Worm (Caenorhabditis elegans): ENCODE results near the gene dyf-18.
A peak's percentile ranks its signal among the peaks of the same experiment; 100 is the strongest.

dyf-18 gene

DNA sequence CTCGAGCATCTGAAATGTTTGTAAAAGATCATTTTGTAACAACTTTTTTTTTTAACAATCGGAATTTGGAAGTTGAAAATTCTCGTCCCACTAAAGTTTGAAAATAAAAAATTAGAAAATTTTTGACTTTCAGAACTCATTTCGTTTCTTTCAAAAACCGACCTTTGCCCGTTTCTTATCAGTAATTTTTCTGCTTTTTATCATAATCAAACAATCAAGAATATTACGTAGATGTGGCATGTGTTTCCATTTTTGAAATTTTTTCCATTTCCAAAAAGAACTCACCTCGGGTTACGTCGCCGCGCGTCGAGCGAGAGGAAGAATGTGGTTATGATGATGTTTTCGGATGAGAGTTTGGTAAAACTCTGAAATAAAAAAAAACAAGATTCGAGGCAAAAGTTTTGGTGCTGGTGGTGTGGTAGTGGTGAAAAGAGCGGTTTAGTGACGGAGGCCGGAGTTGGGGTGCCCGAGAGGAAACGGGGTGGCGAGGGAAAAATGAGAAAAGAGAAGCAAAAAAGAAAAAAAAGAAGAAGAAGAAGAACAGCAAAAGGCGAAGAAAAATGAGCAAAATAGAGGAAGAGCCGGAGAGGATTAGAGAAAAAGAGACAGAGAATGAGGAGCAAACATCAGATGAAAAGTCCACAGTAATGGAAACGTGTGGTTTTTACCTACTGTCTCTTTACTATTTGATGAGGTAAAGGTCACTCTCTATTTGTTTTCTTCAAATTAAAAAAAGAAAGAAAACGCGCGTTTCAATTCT, 40.1 kb downstream of the dyf-18 start, which contains the start of gene T12A7.2 (continued):
- TF ChIP-seq dmd-6 (GFP tag; IDR thresholded peaks at IDR 0.05) (peak; percentile 19; the same call in 1 of the 2 replicates), gei-8 (GFP tag; optimal IDR thresholded peaks at IDR 0.05) (no peak), arid-1 (GFP tag; conservative IDR thresholded peaks at IDR 0.05) (no peak), T20F7.1 (GFP tag; optimal IDR thresholded peaks at IDR 0.05) (no peak), dve-1 (tag; optimal IDR thresholded peaks at IDR 0.05; ENCODE audit: insufficient read depth) (peak; percentile 24), nhr-102 (tag; optimal IDR thresholded peaks at IDR 0.05) (no peak), ctbp-1 (GFP tag; IDR thresholded peaks at IDR 0.05) (no peak), sdz-12 (GFP tag; optimal IDR thresholded peaks at IDR 0.05) (no peak), hif-1 (tag; optimal IDR thresholded peaks at IDR 0.05) (no peak), Y5F2A.4 (GFP tag; optimal IDR thresholded peaks at IDR 0.05) (no peak), nhr-10 (tag; optimal IDR thresholded peaks at IDR 0.05) (no peak), R02D3.7 (tag; optimal IDR thresholded peaks at IDR 0.05) (no peak), D1046.2 (GFP tag; IDR thresholded peaks at IDR 0.05) (no peak), pha-4 (GFP tag; IDR thresholded peaks at IDR 0.05) (peak; percentile 38; the same call in 1 of the 2 replicates), pha-4 (tag; optimal IDR thresholded peaks at IDR 0.05) (peak; percentile 32), daf-16 (GFP tag; optimal IDR thresholded peaks at IDR 0.05) (no peak), daf-16 (tag; optimal IDR thresholded peaks at IDR 0.05) (no peak), ZK337.2 (GFP tag; IDR thresholded peaks at IDR 0.05) (no peak), zfp-3 (GFP tag; conservative IDR thresholded peaks at IDR 0.05) (no peak), mep-1 (tag; optimal IDR thresholded peaks at IDR 0.05) (no peak)

DNA sequence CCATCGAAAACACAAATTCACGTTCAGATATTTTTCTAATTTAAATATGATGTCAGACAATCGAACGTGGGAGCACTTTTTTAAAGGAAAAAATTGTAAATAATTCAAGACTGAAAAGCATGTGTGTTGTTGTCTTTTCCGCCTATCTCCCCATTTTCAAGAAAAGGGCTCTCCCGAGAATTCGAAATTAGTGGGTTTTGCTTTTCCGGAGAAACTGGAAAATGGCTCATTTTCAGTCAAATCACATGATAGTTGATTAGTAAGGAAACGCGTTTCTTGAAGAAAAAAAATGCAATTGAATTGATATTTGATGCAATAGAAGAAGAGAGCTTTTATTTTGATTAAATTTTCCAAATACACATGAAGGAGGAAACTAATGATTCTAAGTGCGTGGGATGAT, 41.1 kb downstream of the dyf-18 start:
- no peak for TF ChIP-seq dmd-8 (GFP tag; IDR thresholded peaks at IDR 0.05)
- peak; percentile 26 for TF ChIP-seq nhr-11 (tag; optimal IDR thresholded peaks at IDR 0.05)

DNA sequence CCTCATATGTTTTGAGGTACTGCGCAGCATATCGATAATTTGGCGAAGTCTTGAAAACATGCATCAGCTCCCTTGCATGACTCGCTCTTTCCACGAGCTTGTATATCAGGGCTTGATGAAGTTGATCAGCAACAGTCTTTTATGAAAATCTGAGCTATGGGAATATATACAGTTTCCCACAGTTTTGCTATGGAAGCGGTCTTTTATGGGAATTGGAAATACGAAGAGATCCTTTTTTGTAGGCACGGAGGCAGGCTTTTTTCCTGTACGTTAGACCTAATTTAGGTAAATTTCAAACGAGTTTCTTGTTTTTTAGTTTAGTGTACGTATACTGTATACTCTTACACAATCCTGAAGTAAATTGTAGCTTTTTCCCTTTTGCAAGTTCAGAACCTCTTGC, 45.1 kb downstream of the dyf-18 start, which contains the start of gene T12A7.9:
Gene T12A7.9, minus strand, starts transcription at position 101 of the 400 bp plus-strand sequence.
- TF ChIP-seq nhr-111 (GFP tag; optimal IDR thresholded peaks at IDR 0.05) (peak; percentile 7), pha-4 (GFP tag; IDR thresholded peaks at IDR 0.05) (0 out of 2 replicates have a peak, but pooled peaks have one; percentile 8), pha-4 (tag; optimal IDR thresholded peaks at IDR 0.05) (no peak), mdt-29 (GFP tag; IDR thresholded peaks at IDR 0.05) (no peak), ctbp-1 (GFP tag; IDR thresholded peaks at IDR 0.05) (no peak), nhr-42 (GFP tag; IDR thresholded peaks at IDR 0.05) (no peak), egl-43 (GFP tag; IDR thresholded peaks at IDR 0.05) (no peak), lin-1 (GFP tag; IDR thresholded peaks at IDR 0.05) (no peak), lim-7 (GFP tag; IDR thresholded peaks at IDR 0.05) (no peak), lin-13 (GFP tag; optimal IDR thresholded peaks at IDR 0.05) (no peak), lin-39 (tag; optimal IDR thresholded peaks at IDR 0.05) (no peak), zfp-3 (GFP tag; conservative IDR thresholded peaks at IDR 0.05) (no peak)

DNA sequence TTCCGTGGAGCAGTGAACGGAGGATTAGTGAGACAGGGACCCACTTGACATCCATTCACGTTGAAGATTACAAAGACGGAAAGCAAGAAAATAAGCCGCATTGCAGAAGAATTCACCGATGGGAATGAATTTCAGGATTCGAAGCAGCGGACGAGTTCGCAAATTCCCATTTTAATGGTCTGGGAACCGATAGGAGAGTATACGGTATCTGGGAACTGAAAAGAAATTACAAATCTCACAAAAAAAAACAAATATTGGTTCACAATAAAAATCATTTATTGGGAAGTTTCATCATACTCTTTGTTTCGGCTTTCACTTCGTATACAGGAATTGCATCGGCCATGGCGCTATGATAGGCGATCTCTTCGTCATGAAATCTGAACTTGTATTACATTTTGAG, 46.0 kb downstream of the dyf-18 start, which contains the start of gene T12A7.10:
Gene T12A7.10, minus strand, starts transcription at position 101 of the 400 bp plus-strand sequence.
- TF ChIP-seq aha-1 (tag) = peak; percentile 56
- TF ChIP-seq dmd-9 (GFP tag; IDR thresholded peaks at IDR 0.05) = no peak

DNA sequence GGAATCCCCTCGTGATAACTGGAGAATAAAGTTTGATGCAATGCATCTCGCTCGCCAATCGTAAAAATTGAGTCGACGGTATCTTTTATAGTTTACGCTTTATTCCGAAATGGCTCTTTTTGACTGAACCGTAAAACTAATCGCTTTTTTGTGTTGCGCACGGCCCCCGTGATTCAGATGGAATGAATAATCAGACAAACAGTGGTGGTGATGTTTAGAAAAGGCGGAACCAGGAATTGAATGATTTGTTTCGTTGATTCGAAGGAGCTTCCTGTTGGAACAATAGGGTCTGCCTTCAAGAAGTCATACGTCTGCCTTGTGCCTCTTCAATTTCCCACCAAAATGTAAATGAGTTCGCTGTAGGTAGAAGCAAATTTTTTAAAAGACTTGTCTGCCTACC, 46.6 kb downstream of the dyf-18 start, which contains the start of gene scl-18:
Gene scl-18, minus strand, starts transcription at position 101 of the 400 bp plus-strand sequence.
- TF ChIP-seq snpc-4 (tag; optimal IDR thresholded peaks at IDR 0.05) = no peak
- no peak for TF ChIP-seq sdz-12 (GFP tag; optimal IDR thresholded peaks at IDR 0.05)
- TF ChIP-seq nhr-10 (tag; optimal IDR thresholded peaks at IDR 0.05) = no peak
- TF ChIP-seq attf-4 (tag; optimal IDR thresholded peaks at IDR 0.05) = no peak
- no peak for TF ChIP-seq hmg-1.1 (GFP tag; IDR thresholded peaks at IDR 0.05)
- no peak for TF ChIP-seq nhr-6 (tag; optimal IDR thresholded peaks at IDR 0.05)
- TF ChIP-seq ceh-20 (GFP tag; IDR thresholded peaks at IDR 0.05) = no peak
- no peak for TF ChIP-seq F49E8.2 (tag; optimal IDR thresholded peaks at IDR 0.05; ENCODE audit: borderline replicate concordance)
- TF ChIP-seq php-3 (GFP tag; IDR thresholded peaks at IDR 0.05) = no peak
- TF ChIP-seq aha-1 (tag) = no peak
- no peak for TF ChIP-seq nhr-77 (tag; optimal IDR thresholded peaks at IDR 0.05)
- TF ChIP-seq nhr-28 (tag; optimal IDR thresholded peaks at IDR 0.05) = no peak
- no peak for TF ChIP-seq dmd-6 (GFP tag; IDR thresholded peaks at IDR 0.05)
- TF ChIP-seq duxl-1 (tag; optimal IDR thresholded peaks at IDR 0.05; ENCODE audit: poor library complexity) = no peak
- no peak for TF ChIP-seq lir-3 (tag; optimal IDR thresholded peaks at IDR 0.05)
- TF ChIP-seq nhr-41 (GFP tag; IDR thresholded peaks at IDR 0.05) = no peak
